Worm (Caenorhabditis elegans): Measurements from ENCODE around the gene F10C1.3.
A peak's percentile ranks its signal among the peaks of the same experiment; 100 is the strongest.

F10C1.3 gene

DNA sequence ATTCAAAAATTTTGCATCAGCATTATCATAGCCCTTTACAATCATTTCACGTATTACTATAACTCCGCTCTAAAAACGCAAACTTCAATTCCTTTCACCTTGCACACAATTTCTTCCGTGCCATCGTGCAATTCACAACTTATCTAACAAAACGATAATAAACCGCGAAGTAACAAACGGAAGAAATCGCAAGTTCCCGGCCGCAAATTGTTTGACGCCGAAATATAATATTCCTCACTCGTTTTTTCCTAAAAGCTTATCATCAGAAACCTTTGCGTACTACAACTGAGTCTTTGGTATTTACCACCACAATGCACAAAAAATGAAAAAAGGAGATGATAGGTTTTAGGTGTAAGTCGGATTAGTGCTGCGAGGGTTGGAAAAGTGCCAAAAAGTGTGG, 10.2 kb downstream of the F10C1.3 start:
- no peak for TF ChIP-seq unc-62 (GFP tag; optimal IDR thresholded peaks at IDR 0.05)
- TF ChIP-seq drap-1 (GFP tag; optimal IDR thresholded peaks at IDR 0.05): no peak
- TF ChIP-seq hlh-1 (tag; optimal IDR thresholded peaks at IDR 0.05): no peak
- no peak for TF ChIP-seq sptf-1 (tag; optimal IDR thresholded peaks at IDR 0.05)
- TF ChIP-seq ham-2 (GFP tag; optimal IDR thresholded peaks at IDR 0.05): no peak
- TF ChIP-seq elt-3 (tag; optimal IDR thresholded peaks at IDR 0.05): no peak
- no peak for TF ChIP-seq mls-2 (tag; optimal IDR thresholded peaks at IDR 0.05)
- no peak for TF ChIP-seq nhr-12 (tag; optimal IDR thresholded peaks at IDR 0.05)
- no peak for TF ChIP-seq unc-39 (tag; optimal IDR thresholded peaks at IDR 0.05)
- TF ChIP-seq mab-5 (tag; optimal IDR thresholded peaks at IDR 0.05): no peak
- TF ChIP-seq ceh-39 (tag; optimal IDR thresholded peaks at IDR 0.05): no peak
- no peak for TF ChIP-seq tbx-8 (GFP tag; optimal IDR thresholded peaks at IDR 0.05)
- TF ChIP-seq ztf-11 (tag; optimal IDR thresholded peaks at IDR 0.05): no peak
- TF ChIP-seq sem-2 (GFP tag; optimal IDR thresholded peaks at IDR 0.05): no peak
- no peak for TF ChIP-seq flh-1 (GFP tag; optimal IDR thresholded peaks at IDR 0.05)
- no peak for TF ChIP-seq ces-1 (GFP tag; optimal IDR thresholded peaks at IDR 0.05)
- no peak for TF ChIP-seq ceh-43 (GFP tag; optimal IDR thresholded peaks at IDR 0.05)
- no peak for TF ChIP-seq nhr-28 (tag; optimal IDR thresholded peaks at IDR 0.05)

DNA sequence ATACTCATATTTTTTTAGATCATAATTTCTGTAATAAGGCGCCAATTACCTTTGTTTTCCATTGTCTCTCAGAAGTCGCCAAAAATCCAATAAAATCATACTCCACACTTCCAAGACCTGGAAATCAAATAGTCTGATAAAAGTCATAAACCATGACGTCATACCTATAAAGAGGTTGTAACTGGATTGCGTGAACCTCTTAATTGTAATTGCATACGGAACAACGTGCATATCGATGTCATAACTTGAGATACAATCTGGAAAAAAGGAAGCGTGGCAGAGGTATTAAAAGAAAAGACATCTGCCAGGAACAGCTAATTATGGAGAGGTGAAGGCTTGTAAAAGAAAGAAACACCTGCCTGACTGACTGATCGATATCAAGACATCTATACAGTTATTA, 12.5 kb downstream of the F10C1.3 start, which contains the start of gene F10C1.9:
Gene F10C1.9 (minus strand): TSS at position 197 of the 400 bp plus-strand sequence.
- TF ChIP-seq flh-1 (GFP tag; optimal IDR thresholded peaks at IDR 0.05) (no peak), zip-8 (tag; optimal IDR thresholded peaks at IDR 0.05) (peak; percentile 95), nhr-2 (tag; optimal IDR thresholded peaks at IDR 0.05) (peak; percentile 88), mep-1 (tag; optimal IDR thresholded peaks at IDR 0.05) (no peak), unc-39 (tag; optimal IDR thresholded peaks at IDR 0.05) (no peak), pha-4 (tag; optimal IDR thresholded peaks at IDR 0.05) (no peak), elt-1 (tag; optimal IDR thresholded peaks at IDR 0.05; ENCODE audit: borderline replicate concordance, insufficient read depth) (no peak)

DNA sequence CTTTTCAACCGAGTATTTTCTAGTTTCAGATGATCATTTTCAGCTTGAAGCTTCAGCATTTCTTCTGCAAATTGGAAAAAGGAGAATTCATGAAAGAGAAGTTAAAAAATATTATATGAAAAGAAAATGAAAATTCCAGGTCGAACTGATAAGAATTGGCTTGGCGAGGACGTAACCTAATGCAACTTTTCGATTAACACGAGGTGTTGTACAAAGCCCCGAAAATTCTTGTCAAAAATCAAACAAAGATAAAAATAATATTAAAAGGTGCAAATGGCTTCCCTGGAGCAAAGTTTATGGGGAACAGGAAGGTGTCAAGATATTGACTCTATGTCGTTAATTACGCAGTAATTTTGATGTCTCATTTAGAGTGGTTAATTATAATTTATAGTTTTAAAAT, 13.2 kb downstream of the F10C1.3 start:
- TF ChIP-seq mep-1 (tag; optimal IDR thresholded peaks at IDR 0.05) (no peak), blmp-1 (tag; optimal IDR thresholded peaks at IDR 0.05) (no peak), ces-1 (GFP tag; optimal IDR thresholded peaks at IDR 0.05) (no peak), nhr-2 (tag; optimal IDR thresholded peaks at IDR 0.05) (no peak), ztf-11 (tag; optimal IDR thresholded peaks at IDR 0.05) (no peak), elt-3 (tag; optimal IDR thresholded peaks at IDR 0.05) (no peak), mab-5 (tag; optimal IDR thresholded peaks at IDR 0.05) (no peak), cnd-1 (tag; optimal IDR thresholded peaks at IDR 0.05) (no peak), hlh-1 (tag; optimal IDR thresholded peaks at IDR 0.05) (no peak), lin-32 (GFP tag; optimal IDR thresholded peaks at IDR 0.05) (no peak), M03D4.4 (tag; optimal IDR thresholded peaks at IDR 0.05) (no peak), snpc-4 (tag; optimal IDR thresholded peaks at IDR 0.05) (no peak), nhr-76 (tag; optimal IDR thresholded peaks at IDR 0.05) (no peak), unc-39 (tag; optimal IDR thresholded peaks at IDR 0.05) (no peak), lsy-2 (tag; optimal IDR thresholded peaks at IDR 0.05) (no peak)

DNA sequence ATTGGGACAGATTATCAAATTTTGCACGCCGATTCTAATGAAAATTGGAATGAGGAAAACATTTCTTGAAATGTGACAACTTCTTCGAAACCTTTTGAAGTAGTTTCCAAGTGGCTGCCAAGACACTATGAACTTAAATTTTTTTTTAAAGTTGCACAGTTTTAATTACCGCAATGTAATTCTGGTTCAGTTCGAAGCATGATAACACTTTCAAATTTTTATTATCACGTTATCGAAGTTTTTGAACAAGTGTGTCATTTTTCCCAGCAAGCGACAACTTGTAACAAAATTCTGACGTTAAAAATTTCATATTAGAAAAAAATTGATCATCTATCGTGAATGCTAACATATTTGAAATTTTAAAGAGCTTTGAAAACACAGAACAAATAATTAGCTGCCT, 14.8 kb downstream of the F10C1.3 start:
- TF ChIP-seq unc-39 (tag; optimal IDR thresholded peaks at IDR 0.05) (no peak), nhr-28 (tag; optimal IDR thresholded peaks at IDR 0.05) (no peak)

DNA sequence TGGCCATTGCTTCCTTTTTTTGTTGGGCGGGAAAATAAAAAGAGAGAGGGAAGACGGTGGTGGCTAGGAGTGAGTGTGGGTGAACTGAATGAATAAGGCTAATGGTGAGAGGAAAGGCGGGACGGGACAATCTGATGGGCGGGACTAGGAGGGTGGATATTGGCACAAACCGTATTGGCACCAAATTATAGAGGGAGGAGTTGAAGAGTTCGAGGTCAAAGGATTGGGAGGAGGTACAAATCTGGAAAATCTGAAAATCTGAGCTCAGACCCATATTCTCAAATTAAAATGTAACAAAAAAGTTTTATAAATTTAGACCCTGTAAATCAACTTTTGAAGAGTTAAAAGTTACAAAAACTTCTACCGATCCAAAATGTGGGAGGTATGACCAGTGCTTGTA, 18.8 kb downstream of the F10C1.3 start, which contains the start of gene hlh-14:
Gene hlh-14 (minus strand): TSS at position 101 of the 400 bp plus-strand sequence.
- TF ChIP-seq lsy-2 (tag; optimal IDR thresholded peaks at IDR 0.05) (no peak), elt-1 (tag; optimal IDR thresholded peaks at IDR 0.05; ENCODE audit: borderline replicate concordance, insufficient read depth) (no peak)

DNA sequence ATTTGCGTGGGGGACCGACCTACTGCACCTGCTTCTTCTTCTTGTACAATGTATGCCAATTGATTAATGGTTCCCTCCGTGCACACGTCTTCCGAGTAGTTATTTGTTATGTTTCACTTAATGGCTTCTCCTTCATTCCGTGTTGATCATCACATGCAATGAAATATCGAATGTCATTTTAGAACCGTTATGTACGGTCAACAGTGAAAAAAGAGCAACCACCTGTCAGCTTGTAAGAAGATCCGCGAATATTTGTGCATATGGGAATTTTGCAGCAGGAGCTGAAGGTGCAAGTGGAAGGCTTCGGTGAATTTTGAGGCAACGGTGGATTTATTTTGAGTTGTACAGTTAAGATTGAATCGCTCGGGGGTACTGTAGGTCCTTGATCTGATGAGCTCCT, 21.0 kb downstream of the F10C1.3 start:
- TF ChIP-seq unc-62 (GFP tag; optimal IDR thresholded peaks at IDR 0.05): no peak
- TF ChIP-seq nhr-28 (tag; optimal IDR thresholded peaks at IDR 0.05): no peak
- no peak for TF ChIP-seq ces-1 (GFP tag; optimal IDR thresholded peaks at IDR 0.05)
- no peak for TF ChIP-seq nhr-2 (tag; optimal IDR thresholded peaks at IDR 0.05)

All from whole organism, mixed stage, embryonic.